Worm (Caenorhabditis elegans): ENCODE measurements around the gene npr-35.

Gene npr-35

ce11 chrIV:7743539-7743938 lies at the start of gene npr-35:
TSS of gene npr-35 (plus strand) at chrIV:7743839.
- TF ChIP-seq tbx-7 (tag; optimal IDR thresholded peaks at IDR 0.05), result no peak
- TF ChIP-seq fkh-6 (tag; optimal IDR thresholded peaks at IDR 0.05), result no peak
- TF ChIP-seq ceh-19 (GFP tag; optimal IDR thresholded peaks at IDR 0.05), result no peak
- no peak for TF ChIP-seq zip-5 (tag; optimal IDR thresholded peaks at IDR 0.05)
- TF ChIP-seq ceh-6 (GFP tag; optimal IDR thresholded peaks at IDR 0.05), result no peak
- TF ChIP-seq unc-42 (tag; optimal IDR thresholded peaks at IDR 0.05), result no peak
- TF ChIP-seq hlh-15 (tag; optimal IDR thresholded peaks at IDR 0.05), result no peak
- TF ChIP-seq nhr-232 (tag; optimal IDR thresholded peaks at IDR 0.05), result no peak
- TF ChIP-seq ztf-16 (tag; optimal IDR thresholded peaks at IDR 0.05), result no peak
- no peak for TF ChIP-seq ceh-31 (tag; optimal IDR thresholded peaks at IDR 0.05)
- TF ChIP-seq ceh-14 (tag; optimal IDR thresholded peaks at IDR 0.05), result no peak

ce11 chrIV:7698320-7698719 lies 45.3 kb upstream of the npr-35 start, which contains the start of gene flp-13:
TSS of gene flp-13 (minus strand) at chrIV:7698420.
- TF ChIP-seq che-1 (tag; optimal IDR thresholded peaks at IDR 0.05) (no peak), fkh-10 (GFP tag; optimal IDR thresholded peaks at IDR 0.05) (no peak), pqm-1 (tag; optimal IDR thresholded peaks at IDR 0.05) (no peak), syd-9 (tag; optimal IDR thresholded peaks at IDR 0.05) (no peak), pha-2 (tag; optimal IDR thresholded peaks at IDR 0.05) (no peak), npax-4 (tag; optimal IDR thresholded peaks at IDR 0.05) (no peak), ceh-24 (tag; optimal IDR thresholded peaks at IDR 0.05) (no peak), odd-2 (tag; optimal IDR thresholded peaks at IDR 0.05) (no peak), dve-1 (tag; optimal IDR thresholded peaks at IDR 0.05) (no peak)

ce11 chrIV:7706805-7707204 lies 36.8 kb upstream of the npr-35 start, which contains the start of gene F33D4.4:
TSS of gene F33D4.4 (minus strand) at chrIV:7706905.
- TF ChIP-seq ahr-1 (tag; optimal IDR thresholded peaks at IDR 0.05), result no peak

ce11 chrIV:7709701-7710100 lies 33.9 kb upstream of the npr-35 start, which contains the start of the genes mrpl-1, emc-6 and mrps-24:
TSS of gene mrpl-1 (minus strand) at chrIV:7709701.
TSS of gene emc-6 (minus strand) at chrIV:7709736.
TSS of gene mrps-24 (plus strand) at chrIV:7710045.
- TF ChIP-seq pag-3 (tag; optimal IDR thresholded peaks at IDR 0.05; ENCODE audit: borderline replicate concordance), result no peak
- TF ChIP-seq lin-11 (tag; optimal IDR thresholded peaks at IDR 0.05), result no peak
- TF ChIP-seq pha-4 (tag; optimal IDR thresholded peaks at IDR 0.05), result no peak
- no peak for TF ChIP-seq elt-4 (tag; optimal IDR thresholded peaks at IDR 0.05)
- TF ChIP-seq nfya-1 (tag; optimal IDR thresholded peaks at IDR 0.05), result peak; percentile 24
- TF ChIP-seq ceh-9 (tag; optimal IDR thresholded peaks at IDR 0.05), result no peak
- TF ChIP-seq nhr-232 (tag; optimal IDR thresholded peaks at IDR 0.05), result no peak
- TF ChIP-seq unc-42 (tag; optimal IDR thresholded peaks at IDR 0.05), result peak; percentile 78
- TF ChIP-seq gmeb-2 (tag; optimal IDR thresholded peaks at IDR 0.05), result no peak

ce11 chrIV:7710824-7711223 lies 32.8 kb upstream of the npr-35 start, which contains the start of gene nhr-8:
TSS of gene nhr-8 (plus strand) at chrIV:7710983.
- peak; percentile 89 for TF ChIP-seq elt-2 (tag; optimal IDR thresholded peaks at IDR 0.05)
- TF ChIP-seq madf-2 (tag; optimal IDR thresholded peaks at IDR 0.05), result no peak
- TF ChIP-seq pat-9 (tag; optimal IDR thresholded peaks at IDR 0.05), result no peak

ce11 chrIV:7712252-7712651 lies 31.4 kb upstream of the npr-35 start:
- TF ChIP-seq ceh-45 (GFP tag; IDR thresholded peaks at IDR 0.05) (no peak), lim-6 (tag; optimal IDR thresholded peaks at IDR 0.05) (no peak), sox-2 (GFP tag; IDR thresholded peaks at IDR 0.05) (no peak), syd-9 (tag; optimal IDR thresholded peaks at IDR 0.05) (no peak)
